Worm (Caenorhabditis elegans) whole organism, young adult: ENCODE results near the gene C16C10.8.

ENCODE experiments used
- B0019.2 ChIP-seq: fragments of 200-800 bp; sonication (Bioruptor generic); conservative IDR thresholded peaks from 2 replicates; pipeline ENCODE4 v1.3.6; 2022; ENCODE audit warnings: missing genetic modification reagents, missing genetic modification characterization, missing compliant biosample characterization
- C06A6.2 ChIP-seq: fragments of 200-800 bp; sonication (Bioruptor generic); conservative IDR thresholded peaks from 2 replicates; pipeline ENCODE4 v1.3.6; 2022; ENCODE audit warnings: missing genetic modification characterization, missing compliant biosample characterization
- F33H1.4 ChIP-seq: fragments of 200-800 bp; sonication (Bioruptor generic); IDR thresholded peaks from 2 replicates; pipeline ENCODE4 v1.3.6; 2022; ENCODE audit warnings: missing genetic modification reagents, missing genetic modification characterization, missing compliant biosample characterization
- F39B2.1 ChIP-seq: fragments of 200-800 bp; sonication (Bioruptor generic); IDR thresholded peaks from 2 replicates; pipeline ENCODE4 v1.3.6; 2022; ENCODE audit warnings: missing genetic modification reagents, missing genetic modification characterization, missing compliant biosample characterization
- athp-1 ChIP-seq: sonication (generic microtip); optimal IDR thresholded peaks from 2 replicates; lab custom pipeline; 2017; ENCODE audit warnings: mild to moderate bottlenecking, missing genetic modification characterization, missing compliant biosample characterization
- attf-3 ChIP-seq: fragments of 200-800 bp; sonication (Bioruptor generic); conservative IDR thresholded peaks from 2 replicates; pipeline ENCODE4 v1.3.6; 2022; ENCODE audit warnings: missing genetic modification reagents, missing genetic modification characterization, missing compliant biosample characterization
- lir-1 ChIP-seq: fragments of 200-800 bp; sonication (Bioruptor generic); conservative IDR thresholded peaks from 2 replicates; pipeline ENCODE4 v1.3.6; 2022; ENCODE audit warnings: missing genetic modification reagents, missing genetic modification characterization, missing compliant biosample characterization
- pbrm-1 ChIP-seq: fragments of 200-800 bp; sonication (Bioruptor generic); IDR thresholded peaks from 2 replicates; pipeline ENCODE4 v1.3.6; 2022; ENCODE audit warnings: missing genetic modification reagents, missing genetic modification characterization, missing compliant biosample characterization

DNA sequence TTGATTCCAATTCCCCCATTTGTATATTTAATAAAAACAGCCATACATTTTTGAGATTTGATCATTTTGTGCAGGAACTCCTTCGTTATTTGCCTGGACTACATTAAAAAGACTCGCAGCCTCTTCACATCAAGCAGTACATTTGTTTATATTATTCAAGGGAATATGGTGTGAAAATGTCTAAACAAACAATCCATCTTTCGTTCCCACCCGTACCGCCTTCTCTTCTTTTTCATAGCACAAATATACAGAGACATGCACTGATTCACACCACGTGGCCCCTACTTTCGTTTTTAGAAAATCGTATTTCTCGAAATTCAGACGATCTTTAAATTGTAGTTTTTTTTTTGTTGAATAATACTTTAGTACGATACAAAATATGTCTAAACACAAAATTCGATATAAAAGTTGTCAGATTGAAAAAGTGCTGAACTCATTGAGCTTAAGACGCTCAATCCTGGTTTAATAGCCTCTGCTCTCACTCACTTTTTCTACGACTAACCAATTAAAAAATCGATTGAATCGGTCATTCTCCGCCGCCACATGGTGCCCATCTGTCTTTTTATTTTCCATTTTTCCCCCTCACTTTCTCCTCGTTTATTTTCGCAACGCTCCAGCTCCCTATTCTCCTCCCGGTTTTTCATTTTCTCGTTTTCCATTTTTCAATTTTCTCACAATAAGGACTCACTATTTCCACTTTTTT lies 31.5 kb upstream of the C16C10.8 start:
- TF ChIP-seq athp-1 (peak; percentile 68), F39B2.1 (GFP tag; lab: Robert Waterston, UW) (no peak), B0019.2 (GFP tag; lab: Robert Waterston, UW) (no peak), F33H1.4 (0 out of 2 replicates have a peak, but pooled peaks have one; percentile 11), pbrm-1 (GFP tag; lab: Robert Waterston, UW) (peak; percentile 55; the same call in 1 of the 2 replicates), attf-3 (GFP tag; lab: Robert Waterston, UW) (no peak), C06A6.2 (GFP tag; lab: Robert Waterston, UW) (peak; percentile 58; the same call in 1 of the 2 replicates), lir-1 (GFP tag; lab: Robert Waterston, UW) (no peak)
